Fruit fly (Drosophila melanogaster) whole organism, wandering third instar larva: ENCODE data around the gene Tm2.

Experiments used
- HLH106 ChIP-seq: fragments of 200-800 bp; optimal IDR thresholded peaks from 3 replicates; lab custom pipeline; 2019; ENCODE audit warnings: missing biosample characterization, mild to moderate bottlenecking, missing genetic modification characterization, moderate library complexity
- h ChIP-seq: fragments of 200-800 bp; sonication (Bioruptor generic); optimal IDR thresholded peaks from 3 replicates; lab custom pipeline; 2016; ENCODE audit warnings: missing biosample characterization, mild to moderate bottlenecking, missing genetic modification characterization

dm6 chr3R:15292241-15293004 is 17.6 kb upstream of the Tm2 start:
- no peak for TF ChIP-seq HLH106
- TF ChIP-seq h (GFP tag; lab: Kevin White, UChicago), result no peak
